Fruit fly (Drosophila melanogaster) whole organism, embryonic: ENCODE results near the gene CG13843.
A peak's percentile ranks its signal among the peaks of the same experiment; 100 is the strongest.

Experiments
- BEAF-32 ChIP-seq: fragments of 200-800 bp; sonication (Bioruptor generic); optimal IDR thresholded peaks from 3 replicates; lab custom pipeline; 2017; ENCODE audit warnings: missing biosample characterization, missing genetic modification characterization, mild to moderate bottlenecking, moderate library complexity, missing genetic modification reagents
- Bgb ChIP-seq: fragments of 200-800 bp; sonication (Bioruptor generic); IDR thresholded peaks from 2 replicates; pipeline ENCODE4 v1.3.6; 2022; ENCODE audit warnings: missing biosample characterization, missing genetic modification characterization; ENCODE audit not compliant: partially characterized antibody
- Blimp-1 ChIP-seq: fragments of 200-800 bp; sonication (Bioruptor generic); optimal IDR thresholded peaks from 3 replicates; lab custom pipeline; 2018; ENCODE audit warnings: missing biosample characterization, missing genetic modification characterization, mild to moderate bottlenecking, moderate library complexity, missing genetic modification reagents
- CG10321 ChIP-seq: fragments of 200-800 bp; sonication (Bioruptor generic); IDR thresholded peaks from 2 replicates; pipeline ENCODE4 v1.3.6; 2022; ENCODE audit warnings: missing biosample characterization, missing genetic modification characterization
- CG10462 ChIP-seq: fragments of 200-800 bp; sonication (Bioruptor generic); optimal IDR thresholded peaks from 2 replicates; lab custom pipeline; 2016; ENCODE audit warnings: missing biosample characterization, missing genetic modification characterization
- CG11695 ChIP-seq: fragments of 200-800 bp; sonication (Bioruptor generic); IDR thresholded peaks from 3 replicates; pipeline ENCODE4 v1.3.6; 2022; ENCODE audit warnings: missing biosample characterization, missing genetic modification characterization
- CG13287 ChIP-seq: fragments of 200-800 bp; sonication (Bioruptor generic); IDR thresholded peaks from 2 replicates; pipeline ENCODE4 v1.3.6; 2022; ENCODE audit warnings: missing biosample characterization, missing genetic modification characterization; ENCODE audit not compliant: partially characterized antibody
- CG13296 ChIP-seq: fragments of 200-800 bp; sonication (Bioruptor generic); optimal IDR thresholded peaks from 3 replicates; lab custom pipeline; 2018; ENCODE audit warnings: missing biosample characterization, mild to moderate bottlenecking, missing genetic modification characterization
- CG13775 ChIP-seq: fragments of 200-800 bp; sonication (Bioruptor generic); optimal IDR thresholded peaks from 3 replicates; lab custom pipeline; 2017; ENCODE audit warnings: missing biosample characterization, mild to moderate bottlenecking, missing genetic modification characterization
- CG14667 ChIP-seq: fragments of 200-800 bp; sonication (Bioruptor generic); IDR thresholded peaks from 2 replicates; pipeline ENCODE4 v1.3.6; 2022; ENCODE audit warnings: missing biosample characterization, missing genetic modification characterization
- CG1603 ChIP-seq: fragments of 200-800 bp; sonication (Bioruptor generic); optimal IDR thresholded peaks from 2 replicates; lab custom pipeline; 2019; ENCODE audit warnings: missing biosample characterization, mild to moderate bottlenecking, missing genetic modification characterization, moderate library complexity
- CG16863 ChIP-seq: fragments of 200-800 bp; sonication (Bioruptor generic); optimal IDR thresholded peaks from 3 replicates; lab custom pipeline; 2016; ENCODE audit warnings: missing biosample characterization, missing genetic modification characterization
- CG17361 ChIP-seq: fragments of 200-800 bp; sonication (Bioruptor generic); IDR thresholded peaks from 3 replicates; pipeline ENCODE4 v1.3.6; 2022; ENCODE audit warnings: missing biosample characterization, missing genetic modification characterization
- CG17612 ChIP-seq: fragments of 200-800 bp; sonication (Bioruptor generic); IDR thresholded peaks from 2 replicates; pipeline ENCODE4 v1.3.6; 2022; ENCODE audit warnings: missing biosample characterization, missing genetic modification characterization
- CG18011 ChIP-seq: fragments of 200-800 bp; sonication (Bioruptor generic); optimal IDR thresholded peaks from 2 replicates; lab custom pipeline; 2017; ENCODE audit warnings: missing biosample characterization, missing genetic modification characterization, mild to moderate bottlenecking, moderate library complexity, missing genotype
- CG2202 ChIP-seq: fragments of 200-800 bp; sonication (Bioruptor generic); optimal IDR thresholded peaks from 2 replicates; lab custom pipeline; 2018; ENCODE audit warnings: missing biosample characterization, mild to moderate bottlenecking, missing genetic modification characterization
- CG2889 ChIP-seq: fragments of 200-800 bp; sonication (Bioruptor generic); IDR thresholded peaks from 3 replicates; pipeline ENCODE4 v1.3.6; 2022; ENCODE audit warnings: missing biosample characterization, missing genetic modification characterization
- CG3065 ChIP-seq: fragments of 200-800 bp; sonication (Bioruptor generic); optimal IDR thresholded peaks from 2 replicates; lab custom pipeline; 2016; ENCODE audit warnings: missing biosample characterization, missing genetic modification characterization
- CG34224 ChIP-seq: fragments of 200-800 bp; sonication (Bioruptor generic); IDR thresholded peaks from 3 replicates; pipeline ENCODE4 v1.3.6; 2022; ENCODE audit warnings: missing biosample characterization, missing genetic modification characterization; ENCODE audit not compliant: partially characterized antibody
- CG4404 ChIP-seq: fragments of 200-800 bp; sonication (Bioruptor generic); IDR thresholded peaks from 2 replicates; pipeline ENCODE4 v1.3.6; 2022; ENCODE audit warnings: missing biosample characterization, missing genetic modification characterization
- CG5180 ChIP-seq: fragments of 200-800 bp; sonication (Bioruptor generic); optimal IDR thresholded peaks from 3 replicates; lab custom pipeline; 2017; ENCODE audit warnings: missing biosample characterization, missing genetic modification characterization, mild to moderate bottlenecking, moderate library complexity, missing genetic modification reagents
- CG6654 ChIP-seq: fragments of 200-800 bp; sonication (Bioruptor generic); optimal IDR thresholded peaks from 2 replicates; lab custom pipeline; 2017; ENCODE audit warnings: missing biosample characterization, mild to moderate bottlenecking, missing genetic modification characterization
- CHES-1-like ChIP-seq: fragments of 200-800 bp; sonication (Bioruptor generic); optimal IDR thresholded peaks from 2 replicates; lab custom pipeline; 2016; ENCODE audit warnings: missing biosample characterization, missing genetic modification characterization
- CoRest ChIP-seq: fragments of 200-800 bp; sonication (Bioruptor generic); optimal IDR thresholded peaks from 3 replicates; lab custom pipeline; 2018; ENCODE audit warnings: missing biosample characterization, mild to moderate bottlenecking, missing genetic modification characterization, moderate library complexity
- Dfd ChIP-seq, 2 experiments: fragments of >200 bp; optimal IDR thresholded peaks; 2 replicates each; lab custom pipeline; 2017; ENCODE audit warnings: missing biosample characterization in 2 of 2, missing genetic modification characterization in 2 of 2
- Dll ChIP-seq: fragments of 200-800 bp; sonication (Bioruptor generic); IDR thresholded peaks from 4 replicates; pipeline ENCODE4 v1.3.6; 2022; ENCODE audit warnings: missing biosample characterization, missing genetic modification characterization; ENCODE audit not compliant: partially characterized antibody
- Doc3 ChIP-seq: fragments of 200-800 bp; sonication (Bioruptor generic); IDR thresholded peaks from 3 replicates; pipeline ENCODE4 v1.3.6; 2022; ENCODE audit warnings: missing biosample characterization, missing genetic modification characterization; ENCODE audit not compliant: partially characterized antibody
- Dref ChIP-seq: fragments of 200-800 bp; sonication (Bioruptor generic); IDR thresholded peaks from 2 replicates; pipeline ENCODE4 v1.3.6; 2022; ENCODE audit warnings: missing biosample characterization, missing genetic modification characterization
- HLH3B ChIP-seq: fragments of 200-800 bp; sonication (Bioruptor generic); IDR thresholded peaks from 2 replicates; pipeline ENCODE4 v1.3.6; 2022; ENCODE audit warnings: missing biosample characterization, missing genetic modification characterization
- Hey ChIP-seq: fragments of 200-800 bp; sonication (Bioruptor generic); optimal IDR thresholded peaks from 3 replicates; lab custom pipeline; 2018; ENCODE audit warnings: missing biosample characterization, mild to moderate bottlenecking, missing genetic modification characterization
- Hr39 ChIP-seq: fragments of >200 bp; optimal IDR thresholded peaks from 2 replicates; lab custom pipeline; 2017
- Jarid2 ChIP-seq: fragments of 200-800 bp; sonication (Bioruptor generic); optimal IDR thresholded peaks from 3 replicates; lab custom pipeline; 2017; ENCODE audit warnings: mild to moderate bottlenecking, missing biosample characterization, missing genetic modification reagents, missing genetic modification characterization
- Kr ChIP-seq: fragments of 200-800 bp; sonication (Bioruptor generic); optimal IDR thresholded peaks from 2 replicates; lab custom pipeline; 2017; ENCODE audit warnings: missing biosample characterization, mild to moderate bottlenecking, missing genetic modification characterization
- MBD-R2 ChIP-seq: fragments of 200-800 bp; sonication (Bioruptor generic); IDR thresholded peaks from 2 replicates; pipeline ENCODE4 v1.3.6; 2022; ENCODE audit warnings: missing biosample characterization, missing genetic modification characterization
- MESR4 ChIP-seq: fragments of 200-800 bp; sonication (Bioruptor generic); optimal IDR thresholded peaks from 2 replicates; lab custom pipeline; 2018; ENCODE audit warnings: missing biosample characterization, mild to moderate bottlenecking, missing genetic modification characterization, moderate library complexity
- Ptx1 ChIP-seq: fragments of 200-800 bp; sonication (Bioruptor generic); IDR thresholded peaks from 2 replicates; pipeline ENCODE4 v1.3.6; 2022; ENCODE audit warnings: missing biosample characterization, missing genetic modification characterization
- Rx ChIP-seq: fragments of 200-800 bp; sonication (Bioruptor generic); IDR thresholded peaks from 2 replicates; pipeline ENCODE4 v1.3.6; 2022; ENCODE audit warnings: missing biosample characterization, missing genetic modification characterization
- Tbp ChIP-seq: fragments of >200 bp; optimal IDR thresholded peaks from 2 replicates; lab custom pipeline; 2018; ENCODE audit warnings: missing biosample characterization, missing genetic modification characterization
- abd-A ChIP-seq: fragments of 200-800 bp; sonication (Bioruptor generic); optimal IDR thresholded peaks from 3 replicates; lab custom pipeline; 2019; ENCODE audit warnings: missing biosample characterization, mild to moderate bottlenecking, missing genetic modification characterization, moderate library complexity
- ci ChIP-seq: fragments of 200-800 bp; sonication (Bioruptor generic); IDR thresholded peaks from 3 replicates; pipeline ENCODE4 v1.3.6; 2022; ENCODE audit warnings: missing biosample characterization, missing genetic modification characterization
- crp ChIP-seq, 2 experiments: fragments of 200-800 bp; sonication (Bioruptor generic); optimal IDR thresholded peaks; 2 replicates in 1 of 2; 3 replicates in 1 of 2; lab custom pipeline; 2017; ENCODE audit warnings: missing biosample characterization in 2 of 2, missing genetic modification characterization in 2 of 2, mild to moderate bottlenecking in 1 of 2, moderate library complexity in 1 of 2
- cwo ChIP-seq: fragments of 200-800 bp; sonication (Bioruptor generic); optimal IDR thresholded peaks from 3 replicates; lab custom pipeline; 2017; ENCODE audit warnings: missing biosample characterization, missing genetic modification characterization, mild to moderate bottlenecking, moderate library complexity, missing genetic modification reagents
- dmrt99B ChIP-seq: fragments of 200-800 bp; sonication (Bioruptor generic); optimal IDR thresholded peaks from 2 replicates; lab custom pipeline; 2018; ENCODE audit warnings: missing biosample characterization, mild to moderate bottlenecking, missing genetic modification characterization, moderate library complexity
- gsb ChIP-seq: fragments of 200-800 bp; sonication (Bioruptor generic); IDR thresholded peaks from 2 replicates; pipeline ENCODE4 v1.3.6; 2022; ENCODE audit warnings: missing biosample characterization, missing genetic modification characterization
- p53 ChIP-seq: fragments of 200-800 bp; sonication (Bioruptor generic); optimal IDR thresholded peaks from 2 replicates; lab custom pipeline; 2016; ENCODE audit warnings: missing biosample characterization, missing genetic modification characterization
- pum ChIP-seq: fragments of 200-800 bp; sonication (Bioruptor generic); optimal IDR thresholded peaks from 2 replicates; lab custom pipeline; 2016; ENCODE audit warnings: missing biosample characterization, missing genetic modification characterization
- sc ChIP-seq, 3 experiments: fragments of >200 bp in 2 of 3; fragments of 200-800 bp in 1 of 3; sonication (Bioruptor generic) in 1 of 3; optimal IDR thresholded peaks; 2 replicates in 2 of 3; 3 replicates in 1 of 3; lab custom pipeline; 2017; ENCODE audit warnings: mild to moderate bottlenecking in 1 of 3, missing biosample characterization in 1 of 3, missing genetic modification characterization in 1 of 3, missing genetic modification reagents in 1 of 3
- seq ChIP-seq: fragments of 200-800 bp; sonication (Bioruptor generic); IDR thresholded peaks from 2 replicates; pipeline ENCODE4 v1.3.6; 2022; ENCODE audit warnings: missing biosample characterization, missing genetic modification characterization
- slbo ChIP-seq: fragments of 200-800 bp; sonication (Bioruptor generic); IDR thresholded peaks from 2 replicates; pipeline ENCODE4 v1.3.6; 2022; ENCODE audit warnings: missing biosample characterization, missing genetic modification characterization
- sna ChIP-seq: fragments of 200-800 bp; sonication (Bioruptor generic); IDR thresholded peaks from 2 replicates; pipeline ENCODE4 v1.3.6; 2022; ENCODE audit warnings: missing biosample characterization, missing genetic modification characterization; ENCODE audit not compliant: partially characterized antibody
- toy ChIP-seq: fragments of 200-800 bp; sonication (Bioruptor generic); IDR thresholded peaks from 2 replicates; pipeline ENCODE4 v1.3.6; 2022; ENCODE audit warnings: missing biosample characterization, missing genetic modification characterization

The CG13843 gene

dm6 chr3R:22613448-22613847, 4.2 kb downstream of the CG13843 start, which contains the start of the genes CG31156 and mRRF2 (continued):
- TF ChIP-seq Ptx1 (GFP tag; lab: Robert Waterston, UW) = no peak
- peak; percentile 45; the same call in 1 of the 2 replicates for TF ChIP-seq MBD-R2 (GFP tag; lab: Robert Waterston, UW)
- TF ChIP-seq abd-A (tag; lab: Kevin White, UChicago) = no peak
- TF ChIP-seq CG34224 (GFP tag; lab: Robert Waterston, UW) = peak; percentile 44; the same call in 2 of the 3 replicates
- TF ChIP-seq dmrt99B (tag; lab: Kevin White, UChicago) = no peak
- no peak for TF ChIP-seq CG17612 (GFP tag; lab: Robert Waterston, UW)
- TF ChIP-seq crp (GFP tag; optimal IDR thresholded peaks at IDR 0.05; lab: Kevin White, UChicago) = peak; percentile 42 to 90
- TF ChIP-seq ci = no peak
- no peak for TF ChIP-seq Jarid2
- TF ChIP-seq CG18011 = no peak
- no peak for TF ChIP-seq Tbp (GFP tag; lab: Kevin White, UChicago)
- TF ChIP-seq CG5180 = no peak
- TF ChIP-seq CG16863 (GFP tag; lab: Kevin White, UChicago) = no peak
- TF ChIP-seq Doc3 = no peak
- no peak for TF ChIP-seq CG10321
- no peak for TF ChIP-seq HLH3B
- peak; percentile 59; the same call in 2 of the 4 replicates for TF ChIP-seq Dll (GFP tag; lab: Robert Waterston, UW)
- TF ChIP-seq CG14667 (GFP tag; lab: Robert Waterston, UW) = no peak
- TF ChIP-seq CG2202 (tag; lab: Kevin White, UChicago) = no peak
- no peak for TF ChIP-seq pum
- no peak for TF ChIP-seq CoRest
- TF ChIP-seq slbo (GFP tag; lab: Robert Waterston, UW) = no peak
- no peak for TF ChIP-seq CG4404
- TF ChIP-seq MESR4 (GFP tag; lab: Kevin White, UChicago) = peak; percentile 13
- no peak for TF ChIP-seq Dfd (GFP tag; optimal IDR thresholded peaks at IDR 0.05; lab: Kevin White, UChicago)
- TF ChIP-seq CG3065 (GFP tag; lab: Kevin White, UChicago) = no peak
- no peak for TF ChIP-seq CG2889
- TF ChIP-seq cwo (GFP tag; lab: Kevin White, UChicago) = no peak
- TF ChIP-seq Rx (GFP tag; lab: Robert Waterston, UW) = no peak
- no peak for TF ChIP-seq CG6654 (GFP tag; lab: Kevin White, UChicago)
- no peak for TF ChIP-seq toy
- TF ChIP-seq CG13775 (GFP tag; lab: Kevin White, UChicago) = no peak
- TF ChIP-seq p53 = no peak
- peak; percentile 56 for TF ChIP-seq Dref (GFP tag; lab: Robert Waterston, UW)
- no peak for TF ChIP-seq CG11695
- TF ChIP-seq CHES-1-like (GFP tag; lab: Kevin White, UChicago) = no peak
- TF ChIP-seq BEAF-32 (GFP tag; lab: Kevin White, UChicago) = peak; percentile 20
- no peak for TF ChIP-seq Blimp-1 (GFP tag; lab: Kevin White, UChicago)
- no peak for TF ChIP-seq Hey (tag; lab: Kevin White, UChicago)
- TF ChIP-seq CG10462 = no peak
- TF ChIP-seq CG1603 (tag; lab: Kevin White, UChicago) = no peak
- TF ChIP-seq gsb (GFP tag; lab: Robert Waterston, UW) = no peak
- no peak for TF ChIP-seq sc (optimal IDR thresholded peaks at IDR 0.05; lab: Kevin White, UChicago)
- TF ChIP-seq sc (GFP tag; optimal IDR thresholded peaks at IDR 0.05; lab: Kevin White, UChicago) = no peak
- TF ChIP-seq Bgb = no peak
- TF ChIP-seq CG17361 = no peak
- TF ChIP-seq CG13296 (GFP tag; lab: Kevin White, UChicago) = no peak
- no peak for TF ChIP-seq Kr (GFP tag; lab: Kevin White, UChicago)
- 0 out of 2 replicates have a peak, but pooled peaks have one; percentile 44 for TF ChIP-seq sna
- TF ChIP-seq Hr39 (lab: Kevin White, UChicago) = no peak
- no peak for TF ChIP-seq seq (GFP tag; lab: Robert Waterston, UW)
- peak; percentile 67 for TF ChIP-seq CG13287 (GFP tag; lab: Robert Waterston, UW)
